Fruit fly (Drosophila melanogaster) whole organism, embryonic: ENCODE measurements around the gene cv-c.

ENCODE experiments used
- Blimp-1 ChIP-seq: fragments of 200-800 bp; sonication (Bioruptor generic); optimal IDR thresholded peaks from 3 replicates; lab custom pipeline; 2018; ENCODE audit warnings: missing biosample characterization, missing genetic modification characterization, mild to moderate bottlenecking, moderate library complexity, missing genetic modification reagents
- Bteb2 ChIP-seq: fragments of 200-800 bp; sonication (Bioruptor generic); optimal IDR thresholded peaks from 2 replicates; lab custom pipeline; 2016; ENCODE audit warnings: missing biosample characterization, missing genetic modification characterization
- CG10654 ChIP-seq: fragments of 200-800 bp; sonication (Bioruptor generic); optimal IDR thresholded peaks from 2 replicates; lab custom pipeline; 2016; ENCODE audit warnings: missing biosample characterization, missing genetic modification characterization
- CG12155 ChIP-seq: fragments of 200-800 bp; sonication (Bioruptor generic); optimal IDR thresholded peaks from 3 replicates; lab custom pipeline; 2016; ENCODE audit warnings: missing biosample characterization, missing genetic modification characterization
- CG12942 ChIP-seq: fragments of 200-800 bp; sonication (Bioruptor generic); optimal IDR thresholded peaks from 3 replicates; lab custom pipeline; 2016; ENCODE audit warnings: missing biosample characterization, missing genetic modification characterization
- CG13296 ChIP-seq: fragments of 200-800 bp; sonication (Bioruptor generic); optimal IDR thresholded peaks from 3 replicates; lab custom pipeline; 2018; ENCODE audit warnings: missing biosample characterization, mild to moderate bottlenecking, missing genetic modification characterization
- CG13775 ChIP-seq: fragments of 200-800 bp; sonication (Bioruptor generic); optimal IDR thresholded peaks from 3 replicates; lab custom pipeline; 2017; ENCODE audit warnings: missing biosample characterization, mild to moderate bottlenecking, missing genetic modification characterization
- CG18476 ChIP-seq: fragments of 200-800 bp; sonication (Bioruptor generic); optimal IDR thresholded peaks from 2 replicates; lab custom pipeline; 2016; ENCODE audit warnings: missing biosample characterization, mild to moderate bottlenecking, missing genetic modification characterization
- CG2120 ChIP-seq: fragments of 200-800 bp; sonication (Bioruptor generic); optimal IDR thresholded peaks from 3 replicates; lab custom pipeline; 2016; ENCODE audit warnings: missing biosample characterization, missing genetic modification characterization
- CG2712 ChIP-seq: fragments of 200-800 bp; optimal IDR thresholded peaks from 3 replicates; lab custom pipeline; 2019; ENCODE audit warnings: missing biosample characterization, mild to moderate bottlenecking, missing genetic modification characterization, moderate library complexity
- CG31388 ChIP-seq: fragments of 200-800 bp; sonication (Bioruptor generic); optimal IDR thresholded peaks from 2 replicates; lab custom pipeline; 2016; ENCODE audit warnings: missing biosample characterization, missing genetic modification characterization
- CG31441 ChIP-seq: fragments of 200-800 bp; sonication (Bioruptor generic); IDR thresholded peaks from 2 replicates; pipeline ENCODE4 v1.3.6; 2022; ENCODE audit warnings: missing biosample characterization, missing genetic modification characterization
- CG7786 ChIP-seq: fragments of 200-800 bp; sonication (Bioruptor generic); optimal IDR thresholded peaks from 2 replicates; lab custom pipeline; 2016; ENCODE audit warnings: missing biosample characterization, missing genetic modification characterization
- CG7928 ChIP-seq: fragments of 200-800 bp; sonication (Bioruptor generic); optimal IDR thresholded peaks from 2 replicates; lab custom pipeline; 2017; ENCODE audit warnings: missing biosample characterization, mild to moderate bottlenecking, missing genetic modification characterization
- D19A ChIP-seq: fragments of 200-800 bp; optimal IDR thresholded peaks from 3 replicates; lab custom pipeline; 2019; ENCODE audit warnings: missing biosample characterization, mild to moderate bottlenecking, missing genetic modification characterization, moderate library complexity
- Dp ChIP-seq: fragments of 200-800 bp; sonication (Bioruptor generic); optimal IDR thresholded peaks from 2 replicates; lab custom pipeline; 2018; ENCODE audit warnings: missing biosample characterization, mild to moderate bottlenecking, missing genetic modification characterization, moderate library complexity
- Drgx ChIP-seq: fragments of 200-800 bp; sonication (Bioruptor generic); IDR thresholded peaks from 2 replicates; pipeline ENCODE4 v1.3.6; 2022; ENCODE audit warnings: missing biosample characterization, missing genetic modification characterization
- Jarid2 ChIP-seq: fragments of 200-800 bp; sonication (Bioruptor generic); optimal IDR thresholded peaks from 3 replicates; lab custom pipeline; 2017; ENCODE audit warnings: mild to moderate bottlenecking, missing biosample characterization, missing genetic modification reagents, missing genetic modification characterization
- Lim3 ChIP-seq: fragments of 200-800 bp; sonication (Bioruptor generic); IDR thresholded peaks from 2 replicates; pipeline ENCODE4 v1.3.6; 2022; ENCODE audit warnings: missing biosample characterization, missing genetic modification characterization
- Med ChIP-seq: fragments of 200-800 bp; sonication (Bioruptor generic); peaks from one replicate; lab custom pipeline; 2016; ENCODE audit warnings: missing biosample characterization, missing genetic modification characterization, mild to moderate bottlenecking, inconsistent platforms, moderate library complexity
- Myb ChIP-seq: fragments of 200-800 bp; sonication (Bioruptor generic); optimal IDR thresholded peaks from 2 replicates; lab custom pipeline; 2016; ENCODE audit warnings: missing biosample characterization, missing genetic modification characterization
- Nf-YA ChIP-seq: fragments of 200-800 bp; sonication (Bioruptor generic); IDR thresholded peaks from 2 replicates; pipeline ENCODE4 v1.3.6; 2022; ENCODE audit warnings: missing biosample characterization, missing genetic modification characterization
- Optix ChIP-seq: fragments of 200-800 bp; sonication (Bioruptor generic); IDR thresholded peaks from 3 replicates; pipeline ENCODE4 v1.3.6; 2022; ENCODE audit warnings: missing biosample characterization, missing genetic modification characterization
- Sox100B ChIP-seq: fragments of 200-800 bp; sonication (Bioruptor generic); optimal IDR thresholded peaks from 3 replicates; lab custom pipeline; 2018; ENCODE audit warnings: missing biosample characterization, mild to moderate bottlenecking, missing genetic modification characterization
- al ChIP-seq: fragments of 200-800 bp; sonication (Bioruptor generic); IDR thresholded peaks from 2 replicates; pipeline ENCODE4 v1.3.6; 2022; ENCODE audit warnings: missing biosample characterization, missing genetic modification characterization
- ap ChIP-seq: fragments of 200-800 bp; sonication (Bioruptor generic); IDR thresholded peaks from 2 replicates; pipeline ENCODE4 v1.3.6; 2022; ENCODE audit warnings: missing biosample characterization, missing genetic modification characterization
- bbx ChIP-seq: fragments of 200-800 bp; sonication (Bioruptor generic); IDR thresholded peaks from 2 replicates; pipeline ENCODE4 v1.3.6; 2022; ENCODE audit warnings: missing biosample characterization, missing genetic modification characterization; ENCODE audit not compliant: partially characterized antibody
- cato ChIP-seq: fragments of 200-800 bp; sonication (Bioruptor generic); optimal IDR thresholded peaks from 2 replicates; lab custom pipeline; 2016; ENCODE audit warnings: missing biosample characterization, missing genetic modification characterization, borderline replicate concordance
- chif ChIP-seq, 2 experiments: fragments of 200-800 bp; sonication (Bioruptor generic); optimal IDR thresholded peaks; 3 replicates each; lab custom pipeline; 2016; ENCODE audit warnings: missing biosample characterization in 2 of 2, missing genetic modification characterization in 2 of 2
- dati ChIP-seq: fragments of 200-800 bp; sonication (Bioruptor generic); IDR thresholded peaks from 2 replicates; pipeline ENCODE4 v1.3.6; 2022; ENCODE audit warnings: missing biosample characterization, missing genetic modification characterization
- disco-r ChIP-seq: fragments of 200-800 bp; sonication (Bioruptor generic); optimal IDR thresholded peaks from 2 replicates; lab custom pipeline; 2016; ENCODE audit warnings: missing biosample characterization, missing genetic modification characterization
- dmrt99B ChIP-seq: fragments of 200-800 bp; sonication (Bioruptor generic); optimal IDR thresholded peaks from 2 replicates; lab custom pipeline; 2018; ENCODE audit warnings: missing biosample characterization, mild to moderate bottlenecking, missing genetic modification characterization, moderate library complexity
- emc ChIP-seq: fragments of 200-800 bp; sonication (Bioruptor generic); optimal IDR thresholded peaks from 2 replicates; lab custom pipeline; 2016; ENCODE audit warnings: missing biosample characterization, missing genetic modification characterization
- gem ChIP-seq: fragments of 200-800 bp; sonication (Bioruptor generic); optimal IDR thresholded peaks from 2 replicates; lab custom pipeline; 2019; ENCODE audit warnings: missing biosample characterization, mild to moderate bottlenecking, missing genetic modification characterization, moderate library complexity
- gsb-n ChIP-seq: fragments of 200-800 bp; sonication (Bioruptor generic); optimal IDR thresholded peaks from 3 replicates; lab custom pipeline; 2018; ENCODE audit warnings: missing biosample characterization, mild to moderate bottlenecking, missing genetic modification characterization
- hth ChIP-seq: fragments of >200 bp; optimal IDR thresholded peaks from 2 replicates; lab custom pipeline; 2017; ENCODE audit warnings: inconsistent platforms
- inv ChIP-seq: fragments of 200-800 bp; sonication (Bioruptor generic); IDR thresholded peaks from 2 replicates; pipeline ENCODE4 v1.3.6; 2022; ENCODE audit warnings: missing biosample characterization, missing genetic modification characterization; ENCODE audit not compliant: partially characterized antibody
- lilli ChIP-seq: fragments of 200-800 bp; sonication (Bioruptor generic); optimal IDR thresholded peaks from 3 replicates; lab custom pipeline; 2016; ENCODE audit warnings: missing biosample characterization, missing genetic modification characterization
- nerfin-2 ChIP-seq: fragments of 200-800 bp; sonication (Bioruptor generic); IDR thresholded peaks from 2 replicates; pipeline ENCODE4 v1.3.6; 2022; ENCODE audit warnings: missing biosample characterization, missing genetic modification characterization; ENCODE audit not compliant: partially characterized antibody
- oc ChIP-seq: fragments of 200-800 bp; sonication (Bioruptor generic); optimal IDR thresholded peaks from 2 replicates; lab custom pipeline; 2018; ENCODE audit warnings: missing biosample characterization, mild to moderate bottlenecking, missing genetic modification characterization, moderate library complexity
- org-1 ChIP-seq: fragments of 200-800 bp; sonication (Bioruptor generic); optimal IDR thresholded peaks from 2 replicates; lab custom pipeline; 2017; ENCODE audit warnings: missing biosample characterization, missing genetic modification characterization
- pros ChIP-seq: fragments of 200-800 bp; sonication (Bioruptor generic); optimal IDR thresholded peaks from 3 replicates; lab custom pipeline; 2019; ENCODE audit warnings: missing biosample characterization, mild to moderate bottlenecking, missing genetic modification characterization, moderate library complexity
- ranshi ChIP-seq: fragments of 200-800 bp; sonication (Bioruptor generic); IDR thresholded peaks from 2 replicates; pipeline ENCODE4 v1.3.6; 2022; ENCODE audit warnings: missing biosample characterization, missing genetic modification characterization
- seq ChIP-seq: fragments of 200-800 bp; sonication (Bioruptor generic); IDR thresholded peaks from 2 replicates; pipeline ENCODE4 v1.3.6; 2022; ENCODE audit warnings: missing biosample characterization, missing genetic modification characterization
- slp2 ChIP-seq: fragments of 200-800 bp; sonication (Bioruptor generic); optimal IDR thresholded peaks from 2 replicates; lab custom pipeline; 2016; ENCODE audit warnings: missing biosample characterization, missing genetic modification characterization
- sna ChIP-seq: fragments of 200-800 bp; sonication (Bioruptor generic); IDR thresholded peaks from 2 replicates; pipeline ENCODE4 v1.3.6; 2022; ENCODE audit warnings: missing biosample characterization, missing genetic modification characterization; ENCODE audit not compliant: partially characterized antibody
- stwl ChIP-seq: fragments of 200-800 bp; sonication (Bioruptor generic); optimal IDR thresholded peaks from 3 replicates; lab custom pipeline; 2018; ENCODE audit warnings: missing biosample characterization, mild to moderate bottlenecking, missing genetic modification characterization, moderate library complexity
- tin ChIP-seq: fragments of 200-800 bp; sonication (Bioruptor generic); optimal IDR thresholded peaks from 3 replicates; lab custom pipeline; 2016; ENCODE audit warnings: missing biosample characterization, missing genetic modification characterization
- toy ChIP-seq: fragments of 200-800 bp; sonication (Bioruptor generic); IDR thresholded peaks from 2 replicates; pipeline ENCODE4 v1.3.6; 2022; ENCODE audit warnings: missing biosample characterization, missing genetic modification characterization
- twi ChIP-seq: fragments of 200-800 bp; optimal IDR thresholded peaks from 2 replicates; lab custom pipeline; 2019; ENCODE audit warnings: missing biosample characterization, mild to moderate bottlenecking, missing genetic modification characterization, moderate library complexity
- vvl ChIP-seq: fragments of 200-800 bp; sonication (Bioruptor generic); IDR thresholded peaks from 2 replicates; pipeline ENCODE4 v1.3.6; 2022; ENCODE audit warnings: missing biosample characterization, missing genetic modification characterization

The cv-c gene

DNA sequence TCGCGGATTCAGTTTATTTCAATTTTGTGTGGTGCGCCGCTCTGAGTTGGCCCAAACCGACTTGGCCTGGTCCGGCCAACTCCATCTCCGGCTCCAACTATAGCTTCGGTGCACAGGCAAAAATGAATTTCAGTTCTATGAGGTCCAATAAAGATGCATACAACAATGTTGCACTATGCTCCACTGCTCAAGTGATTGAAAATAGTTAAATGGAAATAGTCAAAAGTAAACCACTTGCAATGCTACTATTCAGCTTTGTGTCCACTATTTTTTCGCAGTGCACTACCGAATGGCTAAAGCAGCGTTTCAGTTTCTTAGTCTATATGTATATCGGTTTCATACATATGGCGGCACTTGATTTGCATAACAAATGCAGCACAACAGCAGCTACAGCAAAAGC is 5.2 kb downstream of the cv-c start:
- TF ChIP-seq org-1 (GFP tag; lab: Kevin White, UChicago) (peak; percentile 64), Jarid2 (GFP tag; lab: Kevin White, UChicago) (peak; percentile 44), CG7928 (GFP tag; lab: Kevin White, UChicago) (peak; percentile 12), pros (no peak), sna (GFP tag; lab: Robert Waterston, UW) (no peak), dati (GFP tag; lab: Robert Waterston, UW) (no peak), CG2120 (GFP tag; lab: Kevin White, UChicago) (peak; percentile 41), Med (GFP tag; lab: Kevin White, UChicago) (peak; percentile 96), disco-r (GFP tag; lab: Kevin White, UChicago) (peak; percentile 49), Lim3 (GFP tag; lab: Robert Waterston, UW) (peak; percentile 17; the same call in 1 of the 2 replicates), gem (peak; percentile 73), ap (peak; percentile 50), slp2 (GFP tag; lab: Kevin White, UChicago) (peak; percentile 29), hth (lab: Kevin White, UChicago) (no peak), inv (no peak), CG2712 (tag; lab: Kevin White, UChicago) (peak; percentile 61), CG18476 (GFP tag; lab: Kevin White, UChicago) (peak; percentile 31), Myb (peak; percentile 28), al (GFP tag; lab: Robert Waterston, UW) (peak; percentile 54; the same call in 1 of the 2 replicates), CG7786 (GFP tag; lab: Kevin White, UChicago) (peak; percentile 46), chif (GFP tag; optimal IDR thresholded peaks at IDR 0.05; lab: Kevin White, UChicago) (peak; percentile 59 to 70), Sox100B (peak; percentile 53), twi (tag; lab: Kevin White, UChicago) (no peak), toy (GFP tag; lab: Robert Waterston, UW) (no peak), CG13296 (GFP tag; lab: Kevin White, UChicago) (peak; percentile 52), Bteb2 (GFP tag; lab: Kevin White, UChicago) (no peak), nerfin-2 (GFP tag; lab: Robert Waterston, UW) (no peak), oc (peak; percentile 58), CG12942 (GFP tag; lab: Kevin White, UChicago) (peak; percentile 10), Dp (no peak), seq (GFP tag; lab: Robert Waterston, UW) (peak; percentile 72), lilli (GFP tag; lab: Kevin White, UChicago) (peak; percentile 61), CG12155 (GFP tag; lab: Kevin White, UChicago) (no peak), D19A (tag; lab: Kevin White, UChicago) (peak; percentile 44), bbx (GFP tag; lab: Robert Waterston, UW) (no peak), Drgx (GFP tag; lab: Robert Waterston, UW) (peak; percentile 94), Blimp-1 (peak; percentile 58), CG13775 (peak; percentile 4), gsb-n (tag; lab: Kevin White, UChicago) (no peak), tin (peak; percentile 65), CG31388 (GFP tag; lab: Kevin White, UChicago) (no peak), cato (GFP tag; lab: Kevin White, UChicago) (no peak), dmrt99B (peak; percentile 82), stwl (tag; lab: Kevin White, UChicago) (no peak), Nf-YA (peak; percentile 65; the same call in 1 of the 2 replicates), ranshi (peak; percentile 68), CG31441 (peak; percentile 70), CG10654 (GFP tag; lab: Kevin White, UChicago) (peak; percentile 66), vvl (GFP tag; lab: Robert Waterston, UW) (peak; percentile 85), Optix (GFP tag; lab: Robert Waterston, UW) (peak; percentile 77), emc (GFP tag; lab: Kevin White, UChicago) (peak; percentile 37)
